Worm (Caenorhabditis elegans): ENCODE results near the gene C32H11.4.

DNA sequence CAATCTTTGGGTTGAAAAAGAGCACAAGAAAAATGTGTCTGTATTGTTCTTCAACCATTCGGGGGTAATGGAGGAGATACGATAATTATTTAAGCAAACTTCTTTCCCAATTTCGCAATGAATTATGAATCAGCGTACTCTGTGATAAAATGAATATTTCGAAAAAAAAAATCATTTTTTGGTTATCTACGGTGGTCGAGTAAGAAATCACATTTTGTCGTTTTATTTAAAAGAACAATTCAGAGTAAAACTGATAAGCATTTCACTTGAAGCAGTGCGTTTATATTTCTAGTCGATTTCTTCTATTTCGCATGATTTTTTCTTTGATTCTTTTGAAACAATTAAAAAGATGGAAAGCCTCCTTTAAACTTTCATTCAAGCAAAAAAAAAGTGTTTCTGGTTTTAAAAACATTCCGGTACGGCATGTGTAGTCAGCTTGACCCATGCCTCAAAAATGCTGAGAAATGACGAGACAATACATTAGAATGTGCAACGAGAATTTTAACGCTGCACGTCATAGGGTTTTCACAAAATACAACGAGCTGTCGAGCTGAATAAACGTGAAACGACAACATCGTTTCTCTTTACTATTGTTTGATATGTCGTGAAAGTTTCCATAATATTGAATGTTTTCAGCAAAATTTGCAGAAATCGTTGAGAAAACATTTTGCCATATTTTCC, 18.5 kb upstream of the C32H11.4 start, which contains the start of gene K08D8.2:
- TF ChIP-seq med-1 (GFP tag; optimal IDR thresholded peaks at IDR 0.05; ENCODE audit: insufficient read depth): no peak
- no peak for TF ChIP-seq ztf-23 (GFP tag; IDR thresholded peaks at IDR 0.05)
